Worm (Caenorhabditis elegans): Measurements from ENCODE around the gene K04C2.3.
A peak's percentile ranks its signal among the peaks of the same experiment; 100 is the strongest.

DNA sequence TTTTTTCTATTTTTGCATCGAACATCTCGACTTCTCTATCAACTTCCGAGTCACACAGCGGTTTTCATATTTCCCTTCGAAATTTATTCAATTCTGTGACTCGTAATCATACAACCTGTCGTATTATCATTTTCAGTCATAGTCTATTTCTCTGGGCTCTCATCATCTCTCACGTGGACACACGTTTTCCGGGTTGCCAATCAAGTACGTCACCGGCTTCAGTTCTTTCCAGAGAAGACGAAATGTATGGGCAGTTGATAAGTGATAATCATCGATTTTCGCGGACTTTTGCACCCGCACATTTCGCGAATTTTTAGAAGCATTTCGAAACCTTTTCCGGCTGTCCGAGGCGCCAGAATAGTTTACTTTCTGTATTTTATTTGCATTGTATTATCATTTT, 22.6 kb upstream of the K04C2.3 start, which contains the start of gene srv-1:
- TF ChIP-seq dmd-6 (GFP tag; IDR thresholded peaks at IDR 0.05): peak; percentile 97
- TF ChIP-seq daf-19 (GFP tag; conservative IDR thresholded peaks at IDR 0.05): no peak
- TF ChIP-seq lin-39 (tag; optimal IDR thresholded peaks at IDR 0.05): no peak
- no peak for TF ChIP-seq ceh-82 (tag; optimal IDR thresholded peaks at IDR 0.05)
- peak in 1 of 2 experiments; percentile 13 for TF ChIP-seq lsy-2 (tag; optimal IDR thresholded peaks at IDR 0.05)
